Worm (Caenorhabditis elegans): ENCODE data around the gene T08B1.1.

Gene T08B1.1

ce11 chrV:1989220-1989619, 2.4 kb upstream of the T08B1.1 start:
- TF ChIP-seq R02D3.7 (tag; optimal IDR thresholded peaks at IDR 0.05) (no peak), unc-62 (GFP tag; optimal IDR thresholded peaks at IDR 0.05) (no peak), nhr-76 (tag; optimal IDR thresholded peaks at IDR 0.05) (no peak), unc-39 (tag; optimal IDR thresholded peaks at IDR 0.05) (no peak), lin-39 (tag; optimal IDR thresholded peaks at IDR 0.05) (no peak), snpc-4 (tag; optimal IDR thresholded peaks at IDR 0.05) (no peak), jun-1 (tag; optimal IDR thresholded peaks at IDR 0.05) (no peak), elt-2 (tag; optimal IDR thresholded peaks at IDR 0.05) (peak; percentile 69), mml-1 (tag; optimal IDR thresholded peaks at IDR 0.05) (no peak), tbx-2 (tag; optimal IDR thresholded peaks at IDR 0.05) (no peak), pqm-1 (tag; optimal IDR thresholded peaks at IDR 0.05) (peak; percentile 28)

ce11 chrV:1978968-1979367, 7.9 kb downstream of the T08B1.1 start, which contains the start of gene T08B1.4:
Gene T08B1.4 (plus strand): TSS chrV:1979268.
- no peak for TF ChIP-seq nhr-67 (tag; optimal IDR thresholded peaks at IDR 0.05)
- TF ChIP-seq unc-62 (GFP tag; optimal IDR thresholded peaks at IDR 0.05): no peak
- TF ChIP-seq lin-15B (tag; optimal IDR thresholded peaks at IDR 0.05): no peak
- TF ChIP-seq nhr-77 (tag; optimal IDR thresholded peaks at IDR 0.05): no peak

ce11 chrV:1975049-1975448, 11.8 kb downstream of the T08B1.1 start, which contains the start of gene fbxa-201:
Gene fbxa-201 (plus strand): TSS chrV:1975349.
- no peak for TF ChIP-seq unc-62 (GFP tag; optimal IDR thresholded peaks at IDR 0.05)
- TF ChIP-seq ceh-28 (tag; optimal IDR thresholded peaks at IDR 0.05): no peak
- TF ChIP-seq nhr-76 (tag; optimal IDR thresholded peaks at IDR 0.05): no peak
- TF ChIP-seq R02D3.7 (tag; optimal IDR thresholded peaks at IDR 0.05): no peak
- no peak for TF ChIP-seq nhr-23 (tag; optimal IDR thresholded peaks at IDR 0.05)
- TF ChIP-seq nhr-12 (tag; optimal IDR thresholded peaks at IDR 0.05): no peak
- no peak for TF ChIP-seq tbx-2 (tag; optimal IDR thresholded peaks at IDR 0.05)
- TF ChIP-seq ztf-11 (tag; optimal IDR thresholded peaks at IDR 0.05): no peak
- TF ChIP-seq fkh-2 (tag; optimal IDR thresholded peaks at IDR 0.05): no peak
- TF ChIP-seq nhr-11 (tag; optimal IDR thresholded peaks at IDR 0.05): no peak
- TF ChIP-seq nhr-237 (tag; optimal IDR thresholded peaks at IDR 0.05): no peak
- TF ChIP-seq unc-39 (tag; optimal IDR thresholded peaks at IDR 0.05): no peak
- no peak for TF ChIP-seq ama-1 (optimal IDR thresholded peaks at IDR 0.05)
- TF ChIP-seq elt-2 (tag; optimal IDR thresholded peaks at IDR 0.05): no peak
- TF ChIP-seq snpc-4 (tag; optimal IDR thresholded peaks at IDR 0.05): no peak

ce11 chrV:1969690-1970089, 17.2 kb downstream of the T08B1.1 start:
- TF ChIP-seq ceh-28 (tag; optimal IDR thresholded peaks at IDR 0.05) (no peak), eor-1 (tag; optimal IDR thresholded peaks at IDR 0.05) (no peak), lsy-12 (tag; optimal IDR thresholded peaks at IDR 0.05) (no peak), nhr-67 (tag; optimal IDR thresholded peaks at IDR 0.05) (no peak), aly-2 (tag; optimal IDR thresholded peaks at IDR 0.05) (no peak), hmg-11 (tag; optimal IDR thresholded peaks at IDR 0.05) (no peak), nfya-1 (tag; optimal IDR thresholded peaks at IDR 0.05; ENCODE audit: insufficient read depth) (no peak), egl-5 (tag; optimal IDR thresholded peaks at IDR 0.05) (no peak), elt-2 (tag; optimal IDR thresholded peaks at IDR 0.05) (no peak), unc-39 (tag; optimal IDR thresholded peaks at IDR 0.05) (no peak), daf-12 (tag; optimal IDR thresholded peaks at IDR 0.05) (no peak), tbx-2 (tag; optimal IDR thresholded peaks at IDR 0.05) (no peak), elt-1 (tag; optimal IDR thresholded peaks at IDR 0.05) (no peak)

ce11 chrV:1969228-1969627, 17.6 kb downstream of the T08B1.1 start, which contains the start of gene acs-3:
Gene acs-3 (plus strand): TSS chrV:1969528.
- TF ChIP-seq elt-2 (tag; optimal IDR thresholded peaks at IDR 0.05) (no peak), ztf-4 (tag; optimal IDR thresholded peaks at IDR 0.05) (no peak), ama-1 (optimal IDR thresholded peaks at IDR 0.05) (no peak), ceh-82 (tag; optimal IDR thresholded peaks at IDR 0.05) (no peak), nhr-67 (tag; optimal IDR thresholded peaks at IDR 0.05) (no peak), R02D3.7 (tag; optimal IDR thresholded peaks at IDR 0.05) (no peak), elt-3 (tag; optimal IDR thresholded peaks at IDR 0.05) (no peak), nhr-237 (tag; optimal IDR thresholded peaks at IDR 0.05) (no peak), nhr-11 (tag; optimal IDR thresholded peaks at IDR 0.05) (no peak), unc-62 (GFP tag; optimal IDR thresholded peaks at IDR 0.05) (no peak), ceh-16 (tag; optimal IDR thresholded peaks at IDR 0.05) (no peak), daf-12 (tag; optimal IDR thresholded peaks at IDR 0.05) (no peak), elt-1 (tag; optimal IDR thresholded peaks at IDR 0.05) (no peak), ceh-28 (tag; optimal IDR thresholded peaks at IDR 0.05) (no peak), egl-5 (tag; optimal IDR thresholded peaks at IDR 0.05) (no peak), nfya-1 (tag; optimal IDR thresholded peaks at IDR 0.05; ENCODE audit: insufficient read depth) (no peak), nhr-12 (tag; optimal IDR thresholded peaks at IDR 0.05) (no peak), pha-4 (tag; optimal IDR thresholded peaks at IDR 0.05) (no peak), snpc-4 (tag; optimal IDR thresholded peaks at IDR 0.05) (no peak), ceh-9 (tag; optimal IDR thresholded peaks at IDR 0.05) (no peak)
